Fruit fly (Drosophila melanogaster): Measurements from ENCODE around the gene AdoR.

AdoR gene

DNA sequence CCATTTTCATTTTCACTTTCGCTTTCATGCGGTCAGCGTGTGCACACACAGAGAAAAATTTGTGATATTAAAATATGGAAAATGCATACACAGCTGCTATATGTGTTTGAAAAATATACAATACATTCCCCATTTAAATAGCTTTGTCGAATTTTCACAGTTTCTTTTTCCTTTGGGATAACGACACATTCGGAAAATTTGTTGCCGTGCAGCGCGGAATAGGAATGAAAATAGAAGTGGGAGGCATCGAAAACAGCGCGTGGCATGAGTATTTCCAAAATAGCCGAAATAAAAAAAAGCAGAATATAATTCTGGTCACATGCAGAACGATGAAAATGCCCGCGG, 56.7 kb downstream of the AdoR start (continued):
- TF ChIP-seq GATAe (GFP tag; conservative IDR thresholded peaks at IDR 0.05), result no peak; the same call in 1 of the 2 replicates
- TF ChIP-seq CG31365 (tag; optimal IDR thresholded peaks at IDR 0.05), result peak; percentile 51
- TF ChIP-seq Hey (tag; optimal IDR thresholded peaks at IDR 0.05), result peak; percentile 56
- TF ChIP-seq HLHmδ (GFP tag; optimal IDR thresholded peaks at IDR 0.05), result no peak
- TF ChIP-seq zfh2 (GFP tag; optimal IDR thresholded peaks at IDR 0.05), result peak; percentile 84
- peak; percentile 86 for TF ChIP-seq CG9817 (tag; optimal IDR thresholded peaks at IDR 0.05)
- TF ChIP-seq Hr78 (GFP tag; optimal IDR thresholded peaks at IDR 0.05), result peak in 1 of 2 experiments; percentile 45
- TF ChIP-seq lbe (GFP tag; optimal IDR thresholded peaks at IDR 0.05), result no peak
- peak; percentile 88 for TF ChIP-seq Fer3 (tag; optimal IDR thresholded peaks at IDR 0.05)
- peak; percentile 91 for TF ChIP-seq CG32532 (GFP tag; IDR thresholded peaks at IDR 0.05)
- peak; percentile 78 for TF ChIP-seq Gug (GFP tag; IDR thresholded peaks at IDR 0.05)
- TF ChIP-seq CHES-1-like (GFP tag; optimal IDR thresholded peaks at IDR 0.05), result peak; percentile 89
- TF ChIP-seq CG9727 (GFP tag; optimal IDR thresholded peaks at IDR 0.05), result peak; percentile 77
- TF ChIP-seq Med (GFP tag), result peak; percentile 98
- no peak for TF ChIP-seq Sin3A (optimal IDR thresholded peaks at IDR 0.05)
- peak; percentile 91 for TF ChIP-seq row (GFP tag; IDR thresholded peaks at IDR 0.05)
- peak; percentile 81 for TF ChIP-seq CG12299 (tag; optimal IDR thresholded peaks at IDR 0.05)
- TF ChIP-seq CG4854 (GFP tag; optimal IDR thresholded peaks at IDR 0.05), result peak; percentile 74
- no peak for TF ChIP-seq aop (GFP tag; IDR thresholded peaks at IDR 0.05)
- TF ChIP-seq CG10267 (tag; optimal IDR thresholded peaks at IDR 0.05), result peak; percentile 78
- TF ChIP-seq ftz-f1 (GFP tag; optimal IDR thresholded peaks at IDR 0.05), result peak; percentile 37
- peak; percentile 80 for TF ChIP-seq gsb (GFP tag; IDR thresholded peaks at IDR 0.05)
- peak; percentile 59 for TF ChIP-seq dimm (GFP tag; IDR thresholded peaks at IDR 0.05)
- peak; percentile 81 for TF ChIP-seq tin (GFP tag; optimal IDR thresholded peaks at IDR 0.05)
- TF ChIP-seq CG8290 (GFP tag; optimal IDR thresholded peaks at IDR 0.05), result peak; percentile 37
- peak in 1 of 2 experiments; percentile 90 for TF ChIP-seq CG8290 (tag; optimal IDR thresholded peaks at IDR 0.05)
- TF ChIP-seq ash1 (GFP tag; optimal IDR thresholded peaks at IDR 0.05), result no peak
- peak; percentile 61 for TF ChIP-seq gcm (GFP tag; optimal IDR thresholded peaks at IDR 0.05)
- peak; percentile 75 for TF ChIP-seq nerfin-1 (tag; optimal IDR thresholded peaks at IDR 0.05)
- TF ChIP-seq Ssrp (tag; optimal IDR thresholded peaks at IDR 0.05), result peak; percentile 75
- peak; percentile 89 for TF ChIP-seq seq (GFP tag; IDR thresholded peaks at IDR 0.05)
- TF ChIP-seq gfzf (GFP tag; optimal IDR thresholded peaks at IDR 0.05), result no peak
- peak; percentile 41 for TF ChIP-seq dmrt11E (tag; optimal IDR thresholded peaks at IDR 0.05)
- TF ChIP-seq Mad (GFP tag; optimal IDR thresholded peaks at IDR 0.05), result peak; percentile 74
- no peak for TF ChIP-seq pfk (GFP tag; optimal IDR thresholded peaks at IDR 0.05)
- peak; percentile 66 for TF ChIP-seq CG3163 (GFP tag; optimal IDR thresholded peaks at IDR 0.05)
- peak; percentile 79 for TF ChIP-seq Atf3 (GFP tag; optimal IDR thresholded peaks at IDR 0.05)
- peak; percentile 2 for TF ChIP-seq CG11723 (GFP tag; optimal IDR thresholded peaks at IDR 0.05)
- TF ChIP-seq tna (GFP tag; IDR thresholded peaks at IDR 0.05; ENCODE audit: partially characterized antibody), result no peak
- TF ChIP-seq crc (GFP tag; optimal IDR thresholded peaks at IDR 0.05), result peak; percentile 80
- TF ChIP-seq Jarid2 (GFP tag; optimal IDR thresholded peaks at IDR 0.05), result peak; percentile 42
- TF ChIP-seq CG1603 (tag; optimal IDR thresholded peaks at IDR 0.05), result peak; percentile 82
- TF ChIP-seq ap (GFP tag; IDR thresholded peaks at IDR 0.05), result peak; percentile 78
- TF ChIP-seq sc (optimal IDR thresholded peaks at IDR 0.05), result no peak
- TF ChIP-seq sc (GFP tag; optimal IDR thresholded peaks at IDR 0.05), result peak; percentile 43
- TF ChIP-seq CG2116 (GFP tag; optimal IDR thresholded peaks at IDR 0.05), result peak; percentile 37
- TF ChIP-seq CG2875 (GFP tag; optimal IDR thresholded peaks at IDR 0.05), result peak; percentile 79
- peak; percentile 14 for TF ChIP-seq MESR4 (GFP tag; optimal IDR thresholded peaks at IDR 0.05)
- TF ChIP-seq sug (tag; optimal IDR thresholded peaks at IDR 0.05), result peak; percentile 77
- TF ChIP-seq Rx (GFP tag; IDR thresholded peaks at IDR 0.05), result peak; percentile 74
- no peak for TF ChIP-seq usp (GFP tag; optimal IDR thresholded peaks at IDR 0.05)
- TF ChIP-seq Atf6 (GFP tag; IDR thresholded peaks at IDR 0.05), result peak; percentile 89
- TF ChIP-seq CTCF (GFP tag; optimal IDR thresholded peaks at IDR 0.05), result peak; percentile 18

Data from whole organism, embryonic.